Worm (Caenorhabditis elegans) whole organism, early embryonic: ENCODE measurements around the gene mrg-1.

ENCODE experiments used
- B0310.2 ChIP-seq: sonication (generic microtip); optimal IDR thresholded peaks from 2 replicates; lab custom pipeline; 2016; ENCODE audit warnings: mild to moderate bottlenecking, missing genetic modification characterization, missing compliant biosample characterization
- F13C5.2 ChIP-seq: sonication (generic microtip); optimal IDR thresholded peaks from 2 replicates; lab custom pipeline; 2017; ENCODE audit warnings: mild to moderate bottlenecking, missing genetic modification characterization, inconsistent platforms, missing compliant biosample characterization
- aly-1 ChIP-seq: sonication (generic microtip); optimal IDR thresholded peaks from 2 replicates; lab custom pipeline; 2016; ENCODE audit warnings: missing genetic modification characterization, missing compliant biosample characterization
- ama-1 ChIP-seq: fragments of 150-350 bp; optimal IDR thresholded peaks from 2 replicates; lab custom pipeline; 2014
- ceh-13 ChIP-seq: fragments of 200-800 bp; sonication (Bioruptor generic); optimal IDR thresholded peaks from 2 replicates; lab custom pipeline; 2018; ENCODE audit warnings: mild to moderate bottlenecking, missing genetic modification characterization, missing compliant biosample characterization
- ceh-36 ChIP-seq: sonication (generic microtip); optimal IDR thresholded peaks from 2 replicates; lab custom pipeline; 2016; ENCODE audit warnings: missing genetic modification characterization, inconsistent platforms, missing compliant biosample characterization
- ets-7 ChIP-seq: sonication (generic microtip); optimal IDR thresholded peaks from 2 replicates; lab custom pipeline; 2016; ENCODE audit warnings: missing genotype, missing genetic modification characterization, missing compliant biosample characterization
- flt-1 ChIP-seq: fragments of 200-800 bp; sonication (Bioruptor generic); IDR thresholded peaks from 2 replicates; pipeline ENCODE4 v1.3.6; 2022; ENCODE audit warnings: missing genetic modification characterization, missing compliant biosample characterization
- hmbx-1 ChIP-seq: sonication (generic microtip); optimal IDR thresholded peaks from 2 replicates; lab custom pipeline; 2016; ENCODE audit warnings: mild to moderate bottlenecking, missing genetic modification characterization, missing compliant biosample characterization
- hmg-4 ChIP-seq: fragments of 200-800 bp; sonication (Bioruptor generic); optimal IDR thresholded peaks from 2 replicates; lab custom pipeline; 2018; ENCODE audit warnings: mild to moderate bottlenecking, missing genetic modification characterization, missing compliant biosample characterization
- hnd-1 ChIP-seq: sonication (generic microtip); optimal IDR thresholded peaks from 2 replicates; lab custom pipeline; 2016; ENCODE audit warnings: missing genetic modification characterization, missing compliant biosample characterization
- pes-1 ChIP-seq: fragments of 200-800 bp; sonication (Bioruptor generic); IDR thresholded peaks from 2 replicates; pipeline ENCODE4 v1.3.6; 2022; ENCODE audit warnings: missing genetic modification reagents, missing genetic modification characterization, missing compliant biosample characterization
- scrt-1 ChIP-seq: fragments of 200-800 bp; sonication (Bioruptor generic); IDR thresholded peaks from 2 replicates; pipeline ENCODE4 v1.3.6; 2022; ENCODE audit warnings: missing genetic modification characterization, missing compliant biosample characterization
- sea-1 ChIP-seq: fragments of 200-800 bp; sonication (Bioruptor generic); conservative IDR thresholded peaks from 2 replicates; pipeline ENCODE4 v1.3.6; 2022; ENCODE audit warnings: missing genetic modification characterization, missing compliant biosample characterization
- tbx-11 ChIP-seq: fragments of 200-800 bp; sonication (Bioruptor generic); IDR thresholded peaks from 2 replicates; pipeline ENCODE4 v1.3.6; 2022; ENCODE audit warnings: missing genetic modification characterization, missing compliant biosample characterization
- tbx-37 ChIP-seq: fragments of 200-800 bp; sonication (Bioruptor generic); conservative IDR thresholded peaks from 2 replicates; pipeline ENCODE4 v1.3.6; 2022; ENCODE audit warnings: missing genetic modification reagents, missing genetic modification characterization, missing compliant biosample characterization
- tra-4 ChIP-seq: sonication (generic microtip); optimal IDR thresholded peaks from 2 replicates; lab custom pipeline; 2017; ENCODE audit warnings: missing genetic modification characterization, missing compliant biosample characterization

Gene mrg-1

ce11 chrIII:12860119-12860518, 14.3 kb downstream of the mrg-1 start:
- TF ChIP-seq ceh-36 (tag; lab: Kevin White, UChicago) (no peak), F13C5.2 (no peak), tbx-11 (GFP tag; lab: Robert Waterston, UW) (no peak), B0310.2 (tag; lab: Kevin White, UChicago) (no peak), tra-4 (tag; lab: Kevin White, UChicago) (no peak), tbx-37 (GFP tag; lab: Robert Waterston, UW) (no peak)

ce11 chrIII:12856628-12857027, 17.8 kb downstream of the mrg-1 start, which contains the start of gene Y37D8A.26:
Gene Y37D8A.26, minus strand, starts transcription at chrIII:12856728.
- no peak for TF ChIP-seq ceh-13 (GFP tag; lab: Kevin White, UChicago)

ce11 chrIII:12855394-12855793, 19.1 kb downstream of the mrg-1 start, which contains the start of gene Y37D8A.5:
Gene Y37D8A.5, minus strand, starts transcription at chrIII:12855494.
- TF ChIP-seq B0310.2 (tag; lab: Kevin White, UChicago): no peak
- no peak for TF ChIP-seq aly-1 (tag; lab: Kevin White, UChicago)
- TF ChIP-seq F13C5.2: no peak
- TF ChIP-seq scrt-1: no peak
- TF ChIP-seq flt-1 (GFP tag; lab: Robert Waterston, UW): no peak
- TF ChIP-seq ceh-13 (GFP tag; lab: Kevin White, UChicago): no peak
- TF ChIP-seq ama-1: no peak
- no peak for TF ChIP-seq ets-7 (tag; lab: Kevin White, UChicago)
- TF ChIP-seq sea-1 (GFP tag; lab: Robert Waterston, UW): no peak

ce11 chrIII:12851034-12851433, 23.4 kb downstream of the mrg-1 start:
- TF ChIP-seq ets-7 (tag; lab: Kevin White, UChicago) (no peak), ama-1 (no peak), hmg-4 (GFP tag; lab: Kevin White, UChicago) (no peak), tbx-37 (GFP tag; lab: Robert Waterston, UW) (no peak), ceh-36 (tag; lab: Kevin White, UChicago) (no peak)

ce11 chrIII:12849691-12850090, 24.8 kb downstream of the mrg-1 start:
- TF ChIP-seq sea-1 (GFP tag; lab: Robert Waterston, UW) (no peak), flt-1 (GFP tag; lab: Robert Waterston, UW) (no peak), hnd-1 (no peak), scrt-1 (no peak), hmbx-1 (tag; lab: Kevin White, UChicago) (no peak), ama-1 (no peak), tbx-37 (GFP tag; lab: Robert Waterston, UW) (no peak), tra-4 (tag; lab: Kevin White, UChicago) (no peak)

ce11 chrIII:12848981-12849589, 25.4 kb downstream of the mrg-1 start:
- no peak for TF ChIP-seq ets-7 (tag; lab: Kevin White, UChicago)
- TF ChIP-seq sea-1 (GFP tag; lab: Robert Waterston, UW): no peak
- no peak for TF ChIP-seq B0310.2 (tag; lab: Kevin White, UChicago)
- no peak for TF ChIP-seq flt-1 (GFP tag; lab: Robert Waterston, UW)
- TF ChIP-seq tra-4 (tag; lab: Kevin White, UChicago): no peak
- no peak for TF ChIP-seq aly-1 (tag; lab: Kevin White, UChicago)
- TF ChIP-seq hmbx-1 (tag; lab: Kevin White, UChicago): no peak
- TF ChIP-seq F13C5.2: no peak
- no peak for TF ChIP-seq tbx-11 (GFP tag; lab: Robert Waterston, UW)
- no peak for TF ChIP-seq hnd-1
- TF ChIP-seq ceh-36 (tag; lab: Kevin White, UChicago): no peak
- no peak for TF ChIP-seq tbx-37 (GFP tag; lab: Robert Waterston, UW)
- no peak for TF ChIP-seq ceh-13 (GFP tag; lab: Kevin White, UChicago)
- no peak for TF ChIP-seq scrt-1
- no peak for TF ChIP-seq pes-1 (GFP tag; lab: Robert Waterston, UW)
- TF ChIP-seq ama-1: no peak
- no peak for TF ChIP-seq hmg-4 (GFP tag; lab: Kevin White, UChicago)

- no peak for TF ChIP-seq sea-1 (GFP tag; lab: Robert Waterston, UW)
- TF ChIP-seq hmbx-1 (tag; lab: Kevin White, UChicago): no peak
- TF ChIP-seq F13C5.2: no peak
- TF ChIP-seq tra-4 (tag; lab: Kevin White, UChicago): no peak
- TF ChIP-seq ama-1: no peak
- no peak for TF ChIP-seq hmg-4 (GFP tag; lab: Kevin White, UChicago)
- no peak for TF ChIP-seq scrt-1
- TF ChIP-seq aly-1 (tag; lab: Kevin White, UChicago): no peak
These were observed 26.8 kb downstream of the mrg-1 start for ce11 chrIII:12847623-12848022.

ce11 chrIII:12842858-12843257, 31.6 kb downstream of the mrg-1 start:
- TF ChIP-seq hmg-4 (GFP tag; lab: Kevin White, UChicago) (no peak), flt-1 (GFP tag; lab: Robert Waterston, UW) (no peak), hmbx-1 (tag; lab: Kevin White, UChicago) (no peak), tbx-37 (GFP tag; lab: Robert Waterston, UW) (no peak), pes-1 (GFP tag; lab: Robert Waterston, UW) (no peak), tra-4 (tag; lab: Kevin White, UChicago) (no peak), aly-1 (tag; lab: Kevin White, UChicago) (no peak), sea-1 (GFP tag; lab: Robert Waterston, UW) (no peak), hnd-1 (no peak), ceh-13 (GFP tag; lab: Kevin White, UChicago) (no peak), ceh-36 (tag; lab: Kevin White, UChicago) (no peak), ama-1 (no peak), F13C5.2 (no peak), B0310.2 (tag; lab: Kevin White, UChicago) (no peak), ets-7 (tag; lab: Kevin White, UChicago) (no peak), tbx-11 (GFP tag; lab: Robert Waterston, UW) (no peak)
